Fruit fly (Drosophila melanogaster) whole organism, embryonic: ENCODE data around the gene bib.

Experiments used
- Ada2b ChIP-seq: fragments of 200-800 bp; sonication (Bioruptor generic); IDR thresholded peaks from 2 replicates; pipeline ENCODE4 v1.3.6; 2022; ENCODE audit warnings: missing biosample characterization, missing genetic modification characterization
- Atf-2 ChIP-seq: fragments of 200-800 bp; sonication (Bioruptor generic); optimal IDR thresholded peaks from 2 replicates; lab custom pipeline; 2016; ENCODE audit warnings: missing biosample characterization, missing genetic modification characterization
- Awh ChIP-seq: fragments of 200-800 bp; sonication (Bioruptor generic); IDR thresholded peaks from 2 replicates; pipeline ENCODE4, ENCODE4 v1.3.6; 2022; ENCODE audit warnings: missing biosample characterization, missing genetic modification characterization
- B-H2 ChIP-seq: fragments of 200-800 bp; sonication (Bioruptor generic); optimal IDR thresholded peaks from 2 replicates; lab custom pipeline; 2018; ENCODE audit warnings: missing biosample characterization, mild to moderate bottlenecking, missing genetic modification characterization
- CG10267 ChIP-seq: fragments of 200-800 bp; sonication (Bioruptor generic); optimal IDR thresholded peaks from 2 replicates; lab custom pipeline; 2018; ENCODE audit warnings: missing biosample characterization, mild to moderate bottlenecking, missing genetic modification characterization, moderate library complexity
- CG10979 ChIP-seq: fragments of 200-800 bp; sonication (Bioruptor generic); optimal IDR thresholded peaks from 2 replicates; lab custom pipeline; 2018; ENCODE audit warnings: missing biosample characterization, mild to moderate bottlenecking, missing genetic modification characterization, moderate library complexity
- CG13287 ChIP-seq: fragments of 200-800 bp; sonication (Bioruptor generic); IDR thresholded peaks from 2 replicates; pipeline ENCODE4 v1.3.6; 2022; ENCODE audit warnings: missing biosample characterization, missing genetic modification characterization; ENCODE audit not compliant: partially characterized antibody
- CG14667 ChIP-seq: fragments of 200-800 bp; sonication (Bioruptor generic); IDR thresholded peaks from 2 replicates; pipeline ENCODE4 v1.3.6; 2022; ENCODE audit warnings: missing biosample characterization, missing genetic modification characterization
- CG17328 ChIP-seq: fragments of 200-800 bp; sonication (Bioruptor generic); IDR thresholded peaks from 2 replicates; pipeline ENCODE4 v1.3.6; 2022; ENCODE audit warnings: missing biosample characterization, missing genetic modification characterization
- CG17361 ChIP-seq: fragments of 200-800 bp; sonication (Bioruptor generic); IDR thresholded peaks from 3 replicates; pipeline ENCODE4 v1.3.6; 2022; ENCODE audit warnings: missing biosample characterization, missing genetic modification characterization
- CG17385 ChIP-seq: fragments of 200-800 bp; sonication (Bioruptor generic); optimal IDR thresholded peaks from 3 replicates; lab custom pipeline; 2018; ENCODE audit warnings: missing biosample characterization, mild to moderate bottlenecking, missing genetic modification characterization
- CG18764 ChIP-seq: fragments of 200-800 bp; sonication (Bioruptor generic); optimal IDR thresholded peaks from 3 replicates; lab custom pipeline; 2016; ENCODE audit warnings: missing biosample characterization, missing genetic modification characterization
- CG3065 ChIP-seq: fragments of 200-800 bp; sonication (Bioruptor generic); optimal IDR thresholded peaks from 2 replicates; lab custom pipeline; 2016; ENCODE audit warnings: missing biosample characterization, missing genetic modification characterization
- CG31388 ChIP-seq: fragments of 200-800 bp; sonication (Bioruptor generic); optimal IDR thresholded peaks from 2 replicates; lab custom pipeline; 2016; ENCODE audit warnings: missing biosample characterization, missing genetic modification characterization
- CG5245 ChIP-seq: fragments of 200-800 bp; sonication (Bioruptor generic); optimal IDR thresholded peaks from 3 replicates; lab custom pipeline; 2016; ENCODE audit warnings: missing biosample characterization, missing genetic modification characterization
- CG6254 ChIP-seq: fragments of 200-800 bp; sonication (Bioruptor generic); optimal IDR thresholded peaks from 3 replicates; lab custom pipeline; 2017; ENCODE audit warnings: mild to moderate bottlenecking, missing biosample characterization, missing genetic modification reagents, missing genetic modification characterization
- CG7987 ChIP-seq: fragments of 200-800 bp; sonication (Bioruptor generic); optimal IDR thresholded peaks from 2 replicates; lab custom pipeline; 2018; ENCODE audit warnings: missing biosample characterization, mild to moderate bottlenecking, missing genetic modification characterization, moderate library complexity
- Doc3 ChIP-seq: fragments of 200-800 bp; sonication (Bioruptor generic); IDR thresholded peaks from 3 replicates; pipeline ENCODE4 v1.3.6; 2022; ENCODE audit warnings: missing biosample characterization, missing genetic modification characterization; ENCODE audit not compliant: partially characterized antibody
- Dref ChIP-seq: fragments of 200-800 bp; sonication (Bioruptor generic); IDR thresholded peaks from 2 replicates; pipeline ENCODE4 v1.3.6; 2022; ENCODE audit warnings: missing biosample characterization, missing genetic modification characterization
- E2f2 ChIP-seq: fragments of 200-800 bp; sonication (Bioruptor generic); IDR thresholded peaks from 2 replicates; pipeline ENCODE4 v1.3.6; 2022; ENCODE audit warnings: missing biosample characterization, missing genetic modification characterization
- ERR ChIP-seq: fragments of 200-800 bp; sonication (Bioruptor generic); optimal IDR thresholded peaks from 2 replicates; lab custom pipeline; 2016; ENCODE audit warnings: missing biosample characterization, missing genetic modification characterization
- Eip74EF ChIP-seq, 2 experiments: fragments of 200-800 bp in 1 of 2; fragments of >200 bp in 1 of 2; sonication (Bioruptor generic) in 1 of 2; optimal IDR thresholded peaks; 2 replicates each; lab custom pipeline; 2017 to 2019; ENCODE audit warnings: missing biosample characterization in 2 of 2, missing genetic modification characterization in 2 of 2, mild to moderate bottlenecking in 1 of 2, moderate library complexity in 1 of 2
- Ets65A ChIP-seq: fragments of 200-800 bp; sonication (Bioruptor generic); peaks from one replicate; lab custom pipeline; 2016; ENCODE audit warnings: missing biosample characterization, missing genetic modification characterization
- Ets97D ChIP-seq: fragments of 200-800 bp; sonication (Bioruptor generic); optimal IDR thresholded peaks from 3 replicates; lab custom pipeline; 2016; ENCODE audit warnings: missing biosample characterization, missing genetic modification characterization
- Hr78 ChIP-seq, 2 experiments: fragments of 200-800 bp in 1 of 2; fragments of >200 bp in 1 of 2; sonication (Bioruptor generic) in 1 of 2; optimal IDR thresholded peaks; 2 replicates each; lab custom pipeline; 2017 to 2019; ENCODE audit warnings: missing biosample characterization in 2 of 2, missing genetic modification characterization in 2 of 2, mild to moderate bottlenecking in 1 of 2, moderate library complexity in 1 of 2
- Kr ChIP-seq: fragments of 200-800 bp; sonication (Bioruptor generic); optimal IDR thresholded peaks from 2 replicates; lab custom pipeline; 2017; ENCODE audit warnings: missing biosample characterization, mild to moderate bottlenecking, missing genetic modification characterization
- Med ChIP-seq: fragments of 200-800 bp; sonication (Bioruptor generic); peaks from one replicate; lab custom pipeline; 2016; ENCODE audit warnings: missing biosample characterization, missing genetic modification characterization, mild to moderate bottlenecking, inconsistent platforms, moderate library complexity
- NFAT ChIP-seq: fragments of 200-800 bp; sonication (Bioruptor generic); IDR thresholded peaks from 2 replicates; pipeline ENCODE4 v1.3.6; 2022; ENCODE audit warnings: missing biosample characterization, missing genetic modification characterization
- cg ChIP-seq: fragments of 200-800 bp; sonication (Bioruptor generic); optimal IDR thresholded peaks from 3 replicates; lab custom pipeline; 2019; ENCODE audit warnings: missing biosample characterization, mild to moderate bottlenecking, missing genetic modification characterization, moderate library complexity
- chif ChIP-seq, 2 experiments: fragments of 200-800 bp; sonication (Bioruptor generic); optimal IDR thresholded peaks; 3 replicates each; lab custom pipeline; 2016; ENCODE audit warnings: missing biosample characterization in 2 of 2, missing genetic modification characterization in 2 of 2
- corto ChIP-seq: fragments of 200-800 bp; sonication (Bioruptor generic); optimal IDR thresholded peaks from 2 replicates; lab custom pipeline; 2016; ENCODE audit warnings: missing biosample characterization, mild to moderate bottlenecking, missing genetic modification characterization, moderate library complexity
- crp ChIP-seq, 2 experiments: fragments of 200-800 bp; sonication (Bioruptor generic); optimal IDR thresholded peaks; 2 replicates in 1 of 2; 3 replicates in 1 of 2; lab custom pipeline; 2017; ENCODE audit warnings: missing biosample characterization in 2 of 2, missing genetic modification characterization in 2 of 2, mild to moderate bottlenecking in 1 of 2, moderate library complexity in 1 of 2
- dan ChIP-seq: fragments of 200-800 bp; sonication (Bioruptor generic); IDR thresholded peaks from 2 replicates; pipeline ENCODE4 v1.3.6; 2022; ENCODE audit warnings: missing biosample characterization, missing genetic modification characterization
- grau ChIP-seq: fragments of 200-800 bp; optimal IDR thresholded peaks from 3 replicates; lab custom pipeline; 2019; ENCODE audit warnings: missing biosample characterization, mild to moderate bottlenecking, missing genetic modification characterization, moderate library complexity
- klu ChIP-seq: fragments of 200-800 bp; sonication (Bioruptor generic); IDR thresholded peaks from 2 replicates; pipeline ENCODE4 v1.3.6; 2022; ENCODE audit warnings: missing biosample characterization, missing genetic modification characterization
- lov ChIP-seq, 2 experiments: fragments of 200-800 bp in 1 of 2; fragments of >200 bp in 1 of 2; sonication (Bioruptor generic) in 1 of 2; IDR thresholded peaks in 1 of 2; optimal IDR thresholded peaks in 1 of 2; 2 replicates in 1 of 2; 3 replicates in 1 of 2; pipeline versions ENCODE4 v1.3.6 to Lab custom; 2017 to 2022; ENCODE audit warnings: missing biosample characterization in 1 of 2, missing genetic modification characterization in 1 of 2
- nmo ChIP-seq: fragments of 200-800 bp; sonication (Bioruptor generic); optimal IDR thresholded peaks from 2 replicates; lab custom pipeline; 2018; ENCODE audit warnings: missing biosample characterization, mild to moderate bottlenecking, missing genetic modification characterization, moderate library complexity
- pnt ChIP-seq: fragments of 200-800 bp; sonication (Bioruptor generic); optimal IDR thresholded peaks from 3 replicates; lab custom pipeline; 2016; ENCODE audit warnings: missing biosample characterization, missing genetic modification characterization
- pros ChIP-seq: fragments of 200-800 bp; sonication (Bioruptor generic); optimal IDR thresholded peaks from 3 replicates; lab custom pipeline; 2019; ENCODE audit warnings: missing biosample characterization, mild to moderate bottlenecking, missing genetic modification characterization, moderate library complexity
- psq ChIP-seq: fragments of 200-800 bp; sonication (Bioruptor generic); optimal IDR thresholded peaks from 2 replicates; lab custom pipeline; 2017; ENCODE audit warnings: missing biosample characterization, missing genetic modification characterization
- sens-2 ChIP-seq: fragments of 200-800 bp; sonication (Bioruptor generic); IDR thresholded peaks from 2 replicates; pipeline ENCODE4 v1.3.6; 2022; ENCODE audit warnings: missing biosample characterization, missing genetic modification characterization
- sisA ChIP-seq: fragments of 200-800 bp; sonication (Bioruptor generic); IDR thresholded peaks from 2 replicates; pipeline ENCODE4 v1.3.6; 2022; ENCODE audit warnings: missing biosample characterization, missing genetic modification characterization
- tgo ChIP-seq: fragments of 200-800 bp; sonication (Bioruptor generic); IDR thresholded peaks from 3 replicates; pipeline ENCODE4 v1.3.6; 2022; ENCODE audit warnings: missing biosample characterization, missing genetic modification characterization
- tna ChIP-seq: fragments of 200-800 bp; sonication (Bioruptor generic); IDR thresholded peaks from 2 replicates; pipeline ENCODE4 v1.3.6; 2022; ENCODE audit warnings: missing biosample characterization, missing genetic modification characterization; ENCODE audit not compliant: partially characterized antibody
- tup ChIP-seq: fragments of 200-800 bp; sonication (Bioruptor generic); optimal IDR thresholded peaks from 2 replicates; lab custom pipeline; 2016; ENCODE audit warnings: missing biosample characterization, mild to moderate bottlenecking, missing genetic modification characterization, moderate library complexity
- wek ChIP-seq: fragments of 200-800 bp; sonication (Bioruptor generic); optimal IDR thresholded peaks from 3 replicates; lab custom pipeline; 2018; ENCODE audit warnings: missing biosample characterization, mild to moderate bottlenecking, missing genetic modification characterization, moderate library complexity

bib gene

DNA sequence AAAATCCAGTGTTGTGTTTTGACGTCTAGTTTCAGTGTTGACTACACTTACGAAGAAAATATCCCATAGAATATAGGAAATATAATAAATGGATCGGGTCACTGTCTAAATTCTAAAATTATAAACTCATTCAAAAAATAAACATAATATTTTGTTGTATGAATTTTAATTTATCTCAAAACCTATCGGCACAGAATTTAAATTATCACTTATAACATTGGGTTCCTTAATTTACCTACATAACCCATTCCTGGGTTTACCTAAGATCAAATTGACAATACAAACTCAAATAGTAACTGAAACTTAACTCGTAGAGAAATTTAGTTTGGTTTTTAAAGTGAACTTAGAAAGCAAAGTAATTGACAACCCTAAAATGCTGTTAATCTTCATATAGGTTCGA lies 12.1 kb downstream of the bib start (continued):
- TF ChIP-seq Hr78 (GFP tag; optimal IDR thresholded peaks at IDR 0.05; lab: Kevin White, UChicago) (no peak), Awh (no peak), tna (GFP tag; lab: Robert Waterston, UW) (no peak), grau (tag; lab: Kevin White, UChicago) (peak; percentile 35)
- TF ChIP-seq, all 482 proteins: peak for 69

DNA sequence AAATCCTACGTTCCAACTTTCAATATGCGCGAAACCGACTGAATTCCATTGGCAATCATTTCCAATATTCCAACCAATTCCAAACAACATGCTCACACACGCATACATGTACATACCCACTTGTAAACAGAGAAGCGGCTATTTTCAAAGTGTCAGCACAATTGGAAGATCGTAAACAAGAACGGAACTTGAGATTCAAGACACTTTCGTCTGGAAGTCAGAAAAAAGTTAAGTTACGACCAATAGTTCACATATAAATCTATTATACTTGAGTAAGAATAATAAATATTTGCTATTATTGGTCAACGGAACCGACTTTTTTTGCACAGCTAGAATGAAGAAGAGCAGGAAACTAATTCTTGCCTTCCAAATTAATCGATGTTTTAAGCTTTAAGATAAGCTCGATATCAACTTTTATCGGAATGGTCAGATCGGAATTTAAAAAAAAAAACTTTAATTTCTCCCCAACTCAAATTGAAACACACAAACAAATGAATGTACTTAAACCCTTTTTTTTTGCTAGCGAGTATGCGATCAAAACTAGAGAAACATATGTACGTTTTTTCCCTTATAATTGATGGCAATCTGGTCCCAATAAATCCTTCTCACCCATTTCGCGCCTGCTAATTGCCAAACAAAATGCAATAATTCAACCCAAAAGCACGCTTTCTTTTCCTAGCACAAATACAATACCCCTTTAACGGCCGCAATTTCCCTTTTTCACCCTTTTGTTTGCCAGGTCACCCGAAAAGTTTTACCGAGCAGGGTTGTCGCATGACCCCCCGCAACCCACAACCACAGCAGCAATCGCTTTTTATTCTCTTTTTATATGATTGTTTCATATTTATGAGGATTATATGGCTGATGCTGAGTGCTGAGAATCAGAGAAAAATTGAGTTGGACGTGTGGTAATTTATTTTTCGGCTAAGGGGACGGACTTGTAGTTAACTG lies 18.2 kb downstream of the bib start, which contains the start of the genes CG31875 and SoYb:
Gene CG31875, minus strand, starts transcription at position 329 of the 951 bp plus-strand sequence.
Gene SoYb, minus strand, starts transcription at position 329 of the 951 bp plus-strand sequence.
- TF ChIP-seq CG7987 (GFP tag; lab: Kevin White, UChicago) (peak; percentile 29), tgo (no peak), Med (GFP tag; lab: Kevin White, UChicago) (peak; percentile 13), Eip74EF (GFP tag; optimal IDR thresholded peaks at IDR 0.05; lab: Kevin White, UChicago) (peak in 1 of 2 experiments; percentile 25), Kr (peak; percentile 39), crp (GFP tag; optimal IDR thresholded peaks at IDR 0.05; lab: Kevin White, UChicago) (no peak), CG5245 (GFP tag; lab: Kevin White, UChicago) (no peak), E2f2 (GFP tag; lab: Robert Waterston, UW) (0 out of 2 replicates have a peak, but pooled peaks have one; percentile 34), Ada2b (no peak), psq (GFP tag; lab: Kevin White, UChicago) (no peak), CG31388 (GFP tag; lab: Kevin White, UChicago) (no peak), sens-2 (GFP tag; lab: Robert Waterston, UW) (no peak), cg (GFP tag; lab: Kevin White, UChicago) (peak; percentile 39), ERR (GFP tag; lab: Kevin White, UChicago) (no peak), wek (no peak), lov (optimal IDR thresholded peaks at IDR 0.05; lab: Kevin White, UChicago) (no peak), lov (GFP tag; IDR thresholded peaks at IDR 0.05; lab: Robert Waterston, UW) (no peak), sisA (no peak), CG17361 (no peak), CG17328 (0 out of 2 replicates have a peak, but pooled peaks have one; percentile 9), CG3065 (GFP tag; lab: Kevin White, UChicago) (no peak), dan (GFP tag; lab: Robert Waterston, UW) (no peak), corto (GFP tag; lab: Kevin White, UChicago) (peak; percentile 5), nmo (no peak), CG13287 (GFP tag; lab: Robert Waterston, UW) (no peak), Atf-2 (GFP tag; lab: Kevin White, UChicago) (no peak), pros (no peak), CG14667 (GFP tag; lab: Robert Waterston, UW) (no peak), Ets97D (GFP tag; lab: Kevin White, UChicago) (peak; percentile 9), pnt (GFP tag; lab: Kevin White, UChicago) (no peak), CG6254 (GFP tag; lab: Kevin White, UChicago) (no peak), CG10979 (tag; lab: Kevin White, UChicago) (no peak), Dref (GFP tag; lab: Robert Waterston, UW) (peak; percentile 51), CG18764 (GFP tag; lab: Kevin White, UChicago) (no peak), CG10267 (tag; lab: Kevin White, UChicago) (no peak), chif (GFP tag; optimal IDR thresholded peaks at IDR 0.05; lab: Kevin White, UChicago) (no peak), NFAT (GFP tag; lab: Robert Waterston, UW) (no peak), Doc3 (GFP tag; lab: Robert Waterston, UW) (no peak), B-H2 (GFP tag; lab: Kevin White, UChicago) (no peak), klu (GFP tag; lab: Robert Waterston, UW) (no peak), Ets65A (GFP tag; lab: Kevin White, UChicago) (peak; percentile 87), CG17385 (GFP tag; lab: Kevin White, UChicago) (no peak), tup (GFP tag; lab: Kevin White, UChicago) (no peak)
